Fruit fly (Drosophila melanogaster): ENCODE measurements around the gene CG33796.

CG33796 gene

dm6 chr3L:16136819-16137553, 32.9 kb downstream of the CG33796 start:
- TF ChIP-seq Clk (GFP tag; optimal IDR thresholded peaks at IDR 0.05) (no peak), Crg-1 (GFP tag; optimal IDR thresholded peaks at IDR 0.05) (no peak), cic (GFP tag; optimal IDR thresholded peaks at IDR 0.05) (peak; percentile 41), CG11617 (GFP tag; optimal IDR thresholded peaks at IDR 0.05) (no peak), pad (GFP tag; optimal IDR thresholded peaks at IDR 0.05) (no peak), Mnt (GFP tag; optimal IDR thresholded peaks at IDR 0.05) (no peak)

DNA sequence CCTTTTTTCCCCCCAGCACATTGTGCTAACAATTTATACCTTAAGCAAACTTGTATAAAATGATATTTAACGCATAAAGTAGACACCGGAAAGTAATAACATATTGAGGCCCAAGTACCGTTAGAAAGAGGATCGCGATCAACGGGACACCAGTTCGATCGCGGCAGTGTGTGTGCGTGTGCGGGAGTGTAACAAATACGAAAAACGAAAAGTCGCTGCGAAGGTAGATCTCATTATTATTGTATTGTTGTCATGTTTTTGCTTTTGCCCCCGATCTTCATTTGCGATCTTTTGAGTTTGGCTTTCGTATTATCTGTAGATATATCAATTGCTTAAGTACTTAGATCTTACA, 37.9 kb downstream of the CG33796 start:
- TF ChIP-seq CG33017 (tag; optimal IDR thresholded peaks at IDR 0.05) (no peak), Clk (GFP tag; optimal IDR thresholded peaks at IDR 0.05) (no peak), CG7101 (tag; optimal IDR thresholded peaks at IDR 0.05) (no peak), tj (GFP tag; optimal IDR thresholded peaks at IDR 0.05) (no peak), pad (GFP tag; optimal IDR thresholded peaks at IDR 0.05) (no peak), kay (GFP tag; ENCODE audit: borderline replicate concordance) (no peak), Hr96 (GFP tag; optimal IDR thresholded peaks at IDR 0.05) (no peak), ovo (GFP tag; optimal IDR thresholded peaks at IDR 0.05) (no peak), CG11617 (GFP tag; optimal IDR thresholded peaks at IDR 0.05) (no peak), Mnt (GFP tag; optimal IDR thresholded peaks at IDR 0.05) (no peak), CG14711 (tag; optimal IDR thresholded peaks at IDR 0.05) (no peak), CG12768 (GFP tag; optimal IDR thresholded peaks at IDR 0.05) (no peak), CG7045 (GFP tag; optimal IDR thresholded peaks at IDR 0.05) (no peak), bab1 (GFP tag; optimal IDR thresholded peaks at IDR 0.05) (no peak), Crg-1 (GFP tag; optimal IDR thresholded peaks at IDR 0.05) (no peak), CG5204 (GFP tag; optimal IDR thresholded peaks at IDR 0.05) (no peak)

DNA sequence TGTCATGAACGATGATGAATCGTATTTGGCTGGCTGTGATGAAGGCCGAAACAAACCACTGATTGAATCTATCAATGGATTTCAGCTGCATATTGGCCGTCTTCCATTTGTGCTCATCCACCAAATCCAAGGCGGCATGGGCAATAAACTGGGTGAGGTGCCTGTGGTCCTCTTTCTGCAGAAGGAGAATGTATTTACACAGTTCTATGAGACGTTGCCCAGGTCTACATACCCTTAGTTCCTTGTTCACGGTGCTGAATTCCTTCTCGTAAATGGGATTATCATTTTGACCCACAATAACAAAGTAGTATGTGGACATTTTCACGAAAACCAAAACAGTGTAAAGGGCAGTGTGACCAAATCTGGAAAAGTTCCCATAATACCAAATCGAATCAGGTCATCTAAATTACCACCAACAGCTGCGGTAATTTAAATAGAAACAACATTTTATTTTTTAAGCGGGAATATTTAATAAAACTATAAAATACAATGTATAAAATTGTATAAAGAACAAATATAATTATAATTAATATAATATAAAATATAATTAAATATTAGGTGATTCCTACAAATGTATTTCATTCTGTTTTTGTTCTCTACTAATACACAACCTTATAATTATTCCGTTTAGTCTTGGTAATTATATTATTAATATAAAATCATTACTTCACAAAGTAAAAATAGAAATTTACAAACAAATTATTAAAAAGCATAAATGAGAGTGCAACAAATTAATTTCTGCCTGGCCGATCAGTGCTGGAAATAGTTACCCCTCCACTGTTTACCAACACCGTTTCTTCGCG, 38.4 kb downstream of the CG33796 start, which contains the start of the genes Trs20 and elg1:
TSS of gene Trs20 (minus strand) at position 369 of the 803 bp plus-strand sequence.
TSS of gene elg1 (plus strand) at position 765 of the 803 bp plus-strand sequence.
- TF ChIP-seq Hr96 (GFP tag; optimal IDR thresholded peaks at IDR 0.05) (no peak), ovo (GFP tag; optimal IDR thresholded peaks at IDR 0.05) (peak; percentile 58), Crg-1 (GFP tag; optimal IDR thresholded peaks at IDR 0.05) (peak; percentile 82), Clk (GFP tag; optimal IDR thresholded peaks at IDR 0.05) (no peak), CG7101 (tag; optimal IDR thresholded peaks at IDR 0.05) (peak; percentile 79), toe (GFP tag; optimal IDR thresholded peaks at IDR 0.05) (no peak), CG1620 (GFP tag; optimal IDR thresholded peaks at IDR 0.05) (peak; percentile 38), CG12768 (GFP tag; optimal IDR thresholded peaks at IDR 0.05) (peak; percentile 81), cic (GFP tag; optimal IDR thresholded peaks at IDR 0.05) (peak; percentile 24), Mnt (GFP tag; optimal IDR thresholded peaks at IDR 0.05) (peak; percentile 73), CG11617 (GFP tag; optimal IDR thresholded peaks at IDR 0.05) (peak; percentile 67), CG7045 (GFP tag; optimal IDR thresholded peaks at IDR 0.05) (peak; percentile 56), bab1 (GFP tag; optimal IDR thresholded peaks at IDR 0.05) (no peak), cnc (optimal IDR thresholded peaks at IDR 0.05) (no peak), CG5204 (GFP tag; optimal IDR thresholded peaks at IDR 0.05) (no peak), CG14711 (tag; optimal IDR thresholded peaks at IDR 0.05) (peak; percentile 71), tj (GFP tag; optimal IDR thresholded peaks at IDR 0.05) (peak; percentile 37), CG33017 (tag; optimal IDR thresholded peaks at IDR 0.05) (peak; percentile 72), kay (GFP tag; ENCODE audit: borderline replicate concordance) (no peak), pad (GFP tag; optimal IDR thresholded peaks at IDR 0.05) (peak; percentile 81)

DNA sequence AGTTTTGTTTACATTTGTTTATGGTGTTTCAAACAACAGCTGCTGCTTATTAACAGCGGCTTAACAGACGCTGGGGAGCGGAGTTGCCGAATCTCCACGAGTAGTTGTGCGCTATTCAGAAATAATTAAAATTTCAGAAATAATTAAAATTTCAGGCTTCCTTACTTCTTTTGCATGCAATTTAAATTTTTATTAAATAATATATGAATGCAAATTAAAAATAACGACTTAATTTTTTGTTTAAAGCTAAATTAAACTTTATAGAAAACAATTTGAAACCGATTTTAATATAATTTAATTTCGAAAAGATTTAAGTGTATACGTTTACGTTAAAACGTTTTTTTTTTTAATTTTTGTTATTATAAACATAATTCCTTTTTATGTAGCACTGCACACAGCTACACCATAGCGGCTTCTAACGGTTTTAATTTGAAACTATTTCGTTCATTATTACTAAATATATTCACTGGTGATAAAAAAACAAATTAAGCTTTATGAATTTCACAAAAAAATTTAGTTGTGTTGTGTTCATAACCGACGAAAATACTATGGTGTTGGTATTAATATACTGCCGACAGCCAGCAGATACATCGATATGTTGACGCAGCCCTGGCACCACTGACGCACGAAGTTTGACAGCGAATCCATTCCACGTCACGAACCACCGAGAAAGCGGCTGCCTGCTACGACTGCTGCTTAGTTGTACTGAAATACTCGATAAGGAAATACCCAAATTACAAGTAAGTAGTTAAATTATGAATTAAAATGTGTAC, 40.7 kb downstream of the CG33796 start, which contains the start of gene SsRbeta:
TSS of gene SsRbeta (plus strand) at position 645 of the 773 bp plus-strand sequence.
- peak; percentile 34 for TF ChIP-seq CG11617 (GFP tag; optimal IDR thresholded peaks at IDR 0.05)
- TF ChIP-seq CG7045 (GFP tag; optimal IDR thresholded peaks at IDR 0.05), result no peak
- no peak for TF ChIP-seq toe (GFP tag; optimal IDR thresholded peaks at IDR 0.05)
- peak; percentile 48 for TF ChIP-seq Mnt (GFP tag; optimal IDR thresholded peaks at IDR 0.05)
- TF ChIP-seq CG14711 (tag; optimal IDR thresholded peaks at IDR 0.05), result peak; percentile 88
- no peak for TF ChIP-seq kay (GFP tag; ENCODE audit: borderline replicate concordance)
- peak; percentile 16 for TF ChIP-seq ovo (GFP tag; optimal IDR thresholded peaks at IDR 0.05)
- TF ChIP-seq CG1620 (GFP tag; optimal IDR thresholded peaks at IDR 0.05), result no peak
- TF ChIP-seq CG7101 (tag; optimal IDR thresholded peaks at IDR 0.05), result peak; percentile 37
- peak; percentile 27 for TF ChIP-seq cic (GFP tag; optimal IDR thresholded peaks at IDR 0.05)
- peak; percentile 24 for TF ChIP-seq bab1 (GFP tag; optimal IDR thresholded peaks at IDR 0.05)
- TF ChIP-seq Crg-1 (GFP tag; optimal IDR thresholded peaks at IDR 0.05), result peak; percentile 29

dm6 chr3L:16128481-16128972, 41.4 kb downstream of the CG33796 start, which contains the start of gene Pgm1:
TSS of gene Pgm1 (minus strand) at chr3L:16128531.
- TF ChIP-seq toe (GFP tag; optimal IDR thresholded peaks at IDR 0.05) (peak; percentile 90), CG14711 (tag; optimal IDR thresholded peaks at IDR 0.05) (no peak), ovo (GFP tag; optimal IDR thresholded peaks at IDR 0.05) (peak; percentile 32), CG1620 (GFP tag; optimal IDR thresholded peaks at IDR 0.05) (peak; percentile 89), Mnt (GFP tag; optimal IDR thresholded peaks at IDR 0.05) (peak; percentile 90), Crg-1 (GFP tag; optimal IDR thresholded peaks at IDR 0.05) (peak; percentile 76), cnc (optimal IDR thresholded peaks at IDR 0.05) (no peak), CG33017 (tag; optimal IDR thresholded peaks at IDR 0.05) (peak; percentile 88), CG7045 (GFP tag; optimal IDR thresholded peaks at IDR 0.05) (peak; percentile 86), CG12768 (GFP tag; optimal IDR thresholded peaks at IDR 0.05) (peak; percentile 92), tj (GFP tag; optimal IDR thresholded peaks at IDR 0.05) (peak; percentile 93), CG5204 (GFP tag; optimal IDR thresholded peaks at IDR 0.05) (no peak), Clk (GFP tag; optimal IDR thresholded peaks at IDR 0.05) (peak; percentile 71), cic (GFP tag; optimal IDR thresholded peaks at IDR 0.05) (peak; percentile 83), CG7101 (tag; optimal IDR thresholded peaks at IDR 0.05) (peak; percentile 79), pad (GFP tag; optimal IDR thresholded peaks at IDR 0.05) (peak; percentile 72), kay (GFP tag; ENCODE audit: borderline replicate concordance) (no peak), bab1 (GFP tag; optimal IDR thresholded peaks at IDR 0.05) (peak; percentile 93), Hr96 (GFP tag; optimal IDR thresholded peaks at IDR 0.05) (peak; percentile 93), CG11617 (GFP tag; optimal IDR thresholded peaks at IDR 0.05) (peak; percentile 90)
